Worm (Caenorhabditis elegans) whole organism, early embryonic: ENCODE data around the gene C05D12.5.

Experiments
- F13C5.2 ChIP-seq: sonication (generic microtip); optimal IDR thresholded peaks from 2 replicates; lab custom pipeline; 2017; ENCODE audit warnings: mild to moderate bottlenecking, missing genetic modification characterization, inconsistent platforms, missing compliant biosample characterization
- ceh-13 ChIP-seq: fragments of 200-800 bp; sonication (Bioruptor generic); optimal IDR thresholded peaks from 2 replicates; lab custom pipeline; 2018; ENCODE audit warnings: mild to moderate bottlenecking, missing genetic modification characterization, missing compliant biosample characterization
- flt-1 ChIP-seq: fragments of 200-800 bp; sonication (Bioruptor generic); IDR thresholded peaks from 2 replicates; pipeline ENCODE4 v1.3.6; 2022; ENCODE audit warnings: missing genetic modification characterization, missing compliant biosample characterization
- hmg-4 ChIP-seq: fragments of 200-800 bp; sonication (Bioruptor generic); optimal IDR thresholded peaks from 2 replicates; lab custom pipeline; 2018; ENCODE audit warnings: mild to moderate bottlenecking, missing genetic modification characterization, missing compliant biosample characterization
- scrt-1 ChIP-seq: fragments of 200-800 bp; sonication (Bioruptor generic); IDR thresholded peaks from 2 replicates; pipeline ENCODE4 v1.3.6; 2022; ENCODE audit warnings: missing genetic modification characterization, missing compliant biosample characterization
- tbx-11 ChIP-seq: fragments of 200-800 bp; sonication (Bioruptor generic); IDR thresholded peaks from 2 replicates; pipeline ENCODE4 v1.3.6; 2022; ENCODE audit warnings: missing genetic modification characterization, missing compliant biosample characterization

- TF ChIP-seq tbx-11 (GFP tag; lab: Robert Waterston, UW) (no peak), hmg-4 (GFP tag; lab: Kevin White, UChicago) (no peak), F13C5.2 (tag; lab: Kevin White, UChicago) (no peak), scrt-1 (GFP tag; lab: Robert Waterston, UW) (no peak), ceh-13 (GFP tag; lab: Kevin White, UChicago) (no peak), flt-1 (GFP tag; lab: Robert Waterston, UW) (no peak)
These were observed 33.5 kb downstream of the C05D12.5 start, which contains the start of gene klp-17 for ce11 chrII:11467541-11467940.
